Fruit fly (Drosophila melanogaster): ENCODE measurements around the gene CG6567.

DNA sequence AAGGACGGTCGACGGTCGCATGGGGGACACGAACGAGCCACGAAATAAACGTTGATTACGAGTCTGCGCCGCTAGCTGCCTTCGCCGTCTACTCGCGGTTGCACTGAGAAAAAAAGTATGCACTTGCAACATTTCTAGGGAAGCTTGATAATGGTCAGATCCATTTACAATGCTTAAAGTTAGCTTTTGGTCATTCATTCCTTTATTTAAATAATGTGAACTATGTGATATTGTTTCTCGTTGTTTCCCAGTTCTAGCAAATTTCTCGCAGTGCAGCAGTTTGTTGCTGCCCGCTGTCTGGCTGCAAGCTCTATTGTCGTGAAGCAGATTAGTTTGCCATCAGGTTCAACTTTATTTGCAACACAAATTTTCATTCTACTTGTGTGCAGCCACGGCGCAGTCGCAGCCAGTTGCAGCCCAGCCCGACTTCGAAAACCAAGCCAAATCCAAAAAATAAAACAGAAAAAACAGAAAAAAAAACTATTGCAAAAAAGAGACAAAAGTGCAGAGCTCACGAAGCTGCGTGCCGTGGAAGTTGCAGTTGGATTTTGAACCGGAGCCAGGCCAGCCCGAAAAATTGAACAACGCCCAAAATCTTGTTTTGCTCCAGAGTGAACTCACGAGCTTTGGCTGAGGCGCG is 21.6 kb downstream of the CG6567 start:
- TF ChIP-seq CTCF (optimal IDR thresholded peaks at IDR 0.05), result no peak
- no peak for TF ChIP-seq CG8478 (optimal IDR thresholded peaks at IDR 0.05)
